Worm (Caenorhabditis elegans) whole organism, L4/young adult: ENCODE data around the gene T27E9.2.

ENCODE experiments used
- W03F9.2 ChIP-seq: fragments of 150-350 bp; optimal IDR thresholded peaks from 2 replicates; lab custom pipeline; 2014; ENCODE audit warnings: missing biosample characterization, missing genetic modification characterization
- dao-5 ChIP-seq: sonication (generic microtip); optimal IDR thresholded peaks from 2 replicates; lab custom pipeline; 2016; ENCODE audit warnings: missing genotype, missing genetic modification characterization, moderate library complexity, missing compliant biosample characterization
- him-1 ChIP-seq: sonication (generic microtip); optimal IDR thresholded peaks from 2 replicates; lab custom pipeline; 2016; ENCODE audit warnings: missing genotype, missing genetic modification reagents, missing genetic modification characterization, missing compliant biosample characterization

DNA sequence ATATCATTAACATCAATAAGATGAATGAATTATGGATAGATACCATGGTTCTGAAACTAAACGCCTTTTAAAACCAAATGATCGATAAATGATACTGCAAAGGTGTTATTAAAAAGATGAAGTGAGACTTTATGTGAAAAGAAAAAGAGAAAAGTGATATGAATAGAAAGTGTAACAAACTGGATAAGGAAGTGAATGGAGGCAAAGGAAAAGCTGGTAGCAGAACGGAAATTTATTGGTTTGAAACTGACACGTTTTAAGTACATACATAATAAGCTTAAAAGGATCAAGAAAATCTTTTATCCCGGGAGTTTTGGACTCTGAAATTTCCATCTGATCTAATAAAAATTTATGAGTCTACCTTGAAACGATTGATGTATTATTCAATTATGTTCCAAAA, 32.7 kb downstream of the T27E9.2 start, which contains the start of gene bli-5:
- TF ChIP-seq him-1 (tag; lab: Kevin White, UChicago) = no peak
- TF ChIP-seq W03F9.2 (tag; lab: Kevin White, UChicago) = no peak
- TF ChIP-seq dao-5 (tag; lab: Kevin White, UChicago) = no peak
